Fruit fly (Drosophila melanogaster): Measurements from ENCODE around the gene CG34353.

DNA sequence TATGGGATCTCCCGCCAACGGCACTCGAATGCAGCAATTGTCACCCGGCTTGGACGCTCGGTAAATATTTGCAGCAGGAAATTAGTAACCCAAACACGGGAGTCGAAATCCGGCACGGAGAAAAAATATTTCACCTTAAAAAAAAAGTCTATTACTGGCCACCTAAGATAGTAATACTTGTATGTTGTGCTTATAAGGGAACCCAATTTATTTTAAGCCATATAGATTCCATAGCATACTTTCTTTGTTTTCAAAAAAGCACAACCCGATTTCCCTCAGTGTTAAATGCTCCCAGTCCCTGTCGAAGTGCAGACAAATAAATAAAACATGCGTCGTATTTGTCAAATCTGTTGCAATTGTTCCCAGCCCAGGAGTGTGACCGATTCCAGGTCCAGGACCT is 79.5 kb downstream of the CG34353 start:
- TF ChIP-seq Clk (GFP tag; optimal IDR thresholded peaks at IDR 0.05) (no peak), CG5204 (GFP tag; optimal IDR thresholded peaks at IDR 0.05) (no peak), tj (GFP tag; optimal IDR thresholded peaks at IDR 0.05) (no peak), Crg-1 (GFP tag; optimal IDR thresholded peaks at IDR 0.05) (no peak), CG11617 (GFP tag; optimal IDR thresholded peaks at IDR 0.05) (no peak), CG7101 (tag; optimal IDR thresholded peaks at IDR 0.05) (no peak), CG33017 (tag; optimal IDR thresholded peaks at IDR 0.05) (no peak)
